Worm (Caenorhabditis elegans): Measurements from ENCODE around the gene F28H7.8.

DNA sequence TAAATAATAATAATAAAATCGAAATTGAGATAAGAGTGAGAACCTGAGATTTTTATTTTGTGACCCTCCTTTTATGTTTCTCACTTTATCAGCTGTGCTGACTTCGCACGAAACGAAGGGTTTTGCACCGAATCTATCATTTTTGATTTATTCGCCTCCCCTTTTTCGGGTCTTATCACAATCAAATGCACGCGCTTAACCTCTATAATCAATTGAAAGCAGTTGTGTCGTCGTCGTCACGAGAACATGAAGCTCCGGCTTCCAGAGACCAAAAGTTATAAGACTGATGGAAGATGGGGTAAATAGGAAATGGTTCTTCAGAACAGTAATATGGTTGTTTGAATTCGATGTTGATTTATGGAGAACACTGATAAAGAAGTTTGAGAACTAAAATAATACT is 42.4 kb downstream of the F28H7.8 start, which contains the start of gene D1054.18:
- TF ChIP-seq lin-26 (GFP tag; IDR thresholded peaks at IDR 0.05) (no peak), ama-1 (optimal IDR thresholded peaks at IDR 0.05) (no peak), ama-1 (GFP tag; optimal IDR thresholded peaks at IDR 0.05) (no peak), madf-8 (GFP tag; conservative IDR thresholded peaks at IDR 0.05) (no peak), C06A6.2 (GFP tag; conservative IDR thresholded peaks at IDR 0.05) (no peak), nhr-90 (tag; optimal IDR thresholded peaks at IDR 0.05) (no peak), T26A5.8 (tag; optimal IDR thresholded peaks at IDR 0.05) (no peak), ztf-6 (GFP tag; IDR thresholded peaks at IDR 0.05) (no peak), hmg-1.2 (GFP tag; IDR thresholded peaks at IDR 0.05) (no peak), madf-3 (GFP tag; IDR thresholded peaks at IDR 0.05) (no peak), attf-6 (GFP tag; IDR thresholded peaks at IDR 0.05) (no peak), F33H1.4 (GFP tag; IDR thresholded peaks at IDR 0.05) (no peak)
